Worm (Caenorhabditis elegans): ENCODE results near the gene F58G6.7.
A peak's percentile ranks its signal among the peaks of the same experiment; 100 is the strongest.

The F58G6.7 gene

ce11 chrIV:9615511-9615910 is 38.6 kb upstream of the F58G6.7 start (continued):
- TF ChIP-seq mml-1 (tag; optimal IDR thresholded peaks at IDR 0.05) (no peak), nhr-76 (tag; optimal IDR thresholded peaks at IDR 0.05) (no peak)

ce11 chrIV:9617358-9617757 is 36.8 kb upstream of the F58G6.7 start:
- TF ChIP-seq nhr-43 (tag; optimal IDR thresholded peaks at IDR 0.05; ENCODE audit: poor library complexity, severe bottlenecking) (no peak), elt-1 (tag; optimal IDR thresholded peaks at IDR 0.05) (peak; percentile 96)

ce11 chrIV:9618015-9618414 is 36.1 kb upstream of the F58G6.7 start:
- TF ChIP-seq nhr-76 (tag; optimal IDR thresholded peaks at IDR 0.05) (no peak), zag-1 (tag; optimal IDR thresholded peaks at IDR 0.05) (no peak), nhr-25 (tag; optimal IDR thresholded peaks at IDR 0.05) (peak; percentile 61), nhr-23 (tag; optimal IDR thresholded peaks at IDR 0.05) (peak; percentile 9), elt-1 (tag; optimal IDR thresholded peaks at IDR 0.05) (peak; percentile 99)

- peak; percentile 92 for TF ChIP-seq elt-1 (tag; optimal IDR thresholded peaks at IDR 0.05)
- TF ChIP-seq zag-1 (tag; optimal IDR thresholded peaks at IDR 0.05) = no peak
These were observed 35.3 kb upstream of the F58G6.7 start for ce11 chrIV:9618836-9619235.

- TF ChIP-seq ceh-9 (tag; optimal IDR thresholded peaks at IDR 0.05) (no peak), fkh-10 (GFP tag; optimal IDR thresholded peaks at IDR 0.05) (no peak), unc-62 (GFP tag; optimal IDR thresholded peaks at IDR 0.05) (no peak), hmg-11 (tag; optimal IDR thresholded peaks at IDR 0.05) (no peak), nfya-1 (tag; optimal IDR thresholded peaks at IDR 0.05; ENCODE audit: insufficient read depth) (no peak), eor-1 (tag; optimal IDR thresholded peaks at IDR 0.05) (no peak), lin-39 (tag; optimal IDR thresholded peaks at IDR 0.05) (no peak), unc-39 (tag; optimal IDR thresholded peaks at IDR 0.05) (no peak), R02D3.7 (tag; optimal IDR thresholded peaks at IDR 0.05) (no peak), nhr-77 (tag; optimal IDR thresholded peaks at IDR 0.05) (no peak), ceh-82 (tag; optimal IDR thresholded peaks at IDR 0.05) (no peak), mml-1 (tag; optimal IDR thresholded peaks at IDR 0.05) (no peak), tbx-2 (tag; optimal IDR thresholded peaks at IDR 0.05) (no peak)
These were observed 31.8 kb upstream of the F58G6.7 start, which contains the start of gene W09C2.7 for ce11 chrIV:9622272-9622671. Gene W09C2.7, minus strand, starts transcription at chrIV:9622372.

ce11 chrIV:9623269-9623668 is 30.8 kb upstream of the F58G6.7 start, which contains the start of gene W09C2.9:
Gene W09C2.9, minus strand, starts transcription at chrIV:9623369.
- TF ChIP-seq nhr-28 (tag; optimal IDR thresholded peaks at IDR 0.05) (no peak), nhr-67 (tag; optimal IDR thresholded peaks at IDR 0.05) (no peak), ztf-4 (tag; optimal IDR thresholded peaks at IDR 0.05) (no peak), eor-1 (tag; optimal IDR thresholded peaks at IDR 0.05) (no peak), sea-2 (GFP tag; optimal IDR thresholded peaks at IDR 0.05) (no peak), jun-1 (tag; optimal IDR thresholded peaks at IDR 0.05) (no peak), egl-5 (tag; optimal IDR thresholded peaks at IDR 0.05) (no peak)

ce11 chrIV:9624275-9624674 is 29.8 kb upstream of the F58G6.7 start, which contains the start of gene W09C2.8:
Gene W09C2.8, minus strand, starts transcription at chrIV:9624375.
- TF ChIP-seq eor-1 (tag; optimal IDR thresholded peaks at IDR 0.05) = no peak
- no peak for TF ChIP-seq snpc-4 (tag; optimal IDR thresholded peaks at IDR 0.05)
- TF ChIP-seq tbx-2 (tag; optimal IDR thresholded peaks at IDR 0.05) = no peak
- no peak for TF ChIP-seq ama-1 (optimal IDR thresholded peaks at IDR 0.05)
- no peak for TF ChIP-seq lin-15B (tag; optimal IDR thresholded peaks at IDR 0.05)
- no peak for TF ChIP-seq pqm-1 (tag; optimal IDR thresholded peaks at IDR 0.05)
- no peak for TF ChIP-seq pha-4 (tag; optimal IDR thresholded peaks at IDR 0.05)
- TF ChIP-seq nhr-237 (tag; optimal IDR thresholded peaks at IDR 0.05) = no peak
- TF ChIP-seq fkh-2 (tag; optimal IDR thresholded peaks at IDR 0.05) = no peak
- TF ChIP-seq unc-62 (GFP tag; optimal IDR thresholded peaks at IDR 0.05) = no peak
- TF ChIP-seq egl-27 (tag; optimal IDR thresholded peaks at IDR 0.05) = no peak
- TF ChIP-seq nhr-67 (tag; optimal IDR thresholded peaks at IDR 0.05) = no peak
- no peak for TF ChIP-seq nhr-11 (tag; optimal IDR thresholded peaks at IDR 0.05)
- TF ChIP-seq ceh-82 (tag; optimal IDR thresholded peaks at IDR 0.05) = no peak
- no peak for TF ChIP-seq nhr-25 (tag; optimal IDR thresholded peaks at IDR 0.05)
- no peak for TF ChIP-seq ceh-16 (tag; optimal IDR thresholded peaks at IDR 0.05)
- no peak for TF ChIP-seq mml-1 (tag; optimal IDR thresholded peaks at IDR 0.05)

All from whole organism, L3 larva.